Fruit fly (Drosophila melanogaster) Kc167 (cell line): ENCODE measurements around the gene CG11839.

Source experiments
- Sin3A ChIP-seq: fragments of >200 bp; optimal IDR thresholded peaks from 2 replicates; lab custom pipeline; 2018; ENCODE audit warnings: missing external identifiers
- psq ChIP-seq: fragments of >200 bp; optimal IDR thresholded peaks from 2 replicates; lab custom pipeline; 2017; ENCODE audit warnings: missing external identifiers

DNA sequence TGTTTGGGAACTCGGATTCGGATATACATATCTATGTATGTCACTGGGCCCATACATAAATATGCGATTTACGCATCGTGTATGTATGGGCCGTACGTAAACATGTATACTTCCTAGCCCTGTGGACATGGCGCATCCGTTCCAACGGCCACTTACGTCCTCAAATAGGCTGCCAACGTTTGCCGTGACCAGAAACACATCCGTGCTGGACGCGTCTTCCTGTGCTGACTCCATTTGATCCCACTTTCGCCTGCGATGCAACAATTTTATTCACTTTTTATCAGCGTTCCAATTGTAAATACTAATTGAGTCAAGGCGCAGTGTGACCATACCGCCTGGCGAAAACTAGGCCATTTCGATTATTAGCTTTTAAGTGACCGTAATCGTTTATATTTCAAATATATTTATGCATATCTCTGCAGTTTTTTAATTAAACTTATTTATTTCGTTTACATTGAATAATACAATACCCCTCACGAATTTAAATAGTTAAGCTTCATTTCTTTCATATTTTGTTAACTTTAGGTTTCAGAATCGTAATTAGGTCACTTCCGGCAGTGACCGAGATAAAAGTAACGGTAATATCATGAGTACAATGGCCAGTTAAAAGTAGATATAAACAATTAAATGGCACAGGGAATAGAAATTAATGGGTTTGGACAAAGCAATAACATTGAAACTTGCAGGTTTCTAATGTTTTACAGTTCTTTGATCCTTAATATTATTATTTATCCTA lies 24.7 kb upstream of the CG11839 start, which contains the start of gene 5PtaseI:
- TF ChIP-seq psq (lab: Kevin White, UChicago) (no peak), Sin3A (no peak)
